Fruit fly (Drosophila melanogaster) whole organism, embryonic: ENCODE measurements around the gene CG17230.
A peak's percentile ranks its signal among the peaks of the same experiment; 100 is the strongest.

Source experiments
- Bgb ChIP-seq: fragments of 200-800 bp; sonication (Bioruptor generic); IDR thresholded peaks from 2 replicates; pipeline ENCODE4 v1.3.6; 2022; ENCODE audit warnings: missing biosample characterization, missing genetic modification characterization; ENCODE audit not compliant: partially characterized antibody
- CG11456 ChIP-seq: fragments of 200-800 bp; sonication (Bioruptor generic); IDR thresholded peaks from 3 replicates; pipeline ENCODE4 v1.3.6; 2022; ENCODE audit warnings: missing biosample characterization, missing genetic modification characterization
- CG12744 ChIP-seq: fragments of 200-800 bp; sonication (Bioruptor generic); optimal IDR thresholded peaks from 2 replicates; lab custom pipeline; 2016; ENCODE audit warnings: missing biosample characterization, missing genetic modification characterization
- CG14667 ChIP-seq: fragments of 200-800 bp; sonication (Bioruptor generic); IDR thresholded peaks from 2 replicates; pipeline ENCODE4 v1.3.6; 2022; ENCODE audit warnings: missing biosample characterization, missing genetic modification characterization
- CG14710 ChIP-seq: fragments of 200-800 bp; sonication (Bioruptor generic); optimal IDR thresholded peaks from 3 replicates; lab custom pipeline; 2019; ENCODE audit warnings: missing biosample characterization, mild to moderate bottlenecking, missing genetic modification characterization, moderate library complexity
- CG14860 ChIP-seq: fragments of 200-800 bp; sonication (Bioruptor generic); IDR thresholded peaks from 3 replicates; pipeline ENCODE4 v1.3.6; 2022; ENCODE audit warnings: missing biosample characterization, missing genetic modification characterization; ENCODE audit not compliant: partially characterized antibody
- CG15073 ChIP-seq: fragments of 200-800 bp; sonication (Bioruptor generic); optimal IDR thresholded peaks from 2 replicates; lab custom pipeline; 2016; ENCODE audit warnings: missing biosample characterization, missing genetic modification characterization
- CG15514 ChIP-seq: fragments of 200-800 bp; sonication (Bioruptor generic); optimal IDR thresholded peaks from 3 replicates; lab custom pipeline; 2017; ENCODE audit warnings: missing biosample characterization, missing genetic modification characterization, mild to moderate bottlenecking, moderate library complexity, missing genetic modification reagents
- CG16813 ChIP-seq: fragments of 200-800 bp; sonication (Bioruptor generic); IDR thresholded peaks from 3 replicates; pipeline ENCODE4 v1.3.6; 2022; ENCODE audit warnings: missing biosample characterization, missing genetic modification characterization; ENCODE audit not compliant: partially characterized antibody
- CG17385 ChIP-seq: fragments of 200-800 bp; sonication (Bioruptor generic); optimal IDR thresholded peaks from 3 replicates; lab custom pipeline; 2018; ENCODE audit warnings: missing biosample characterization, mild to moderate bottlenecking, missing genetic modification characterization
- CG18011 ChIP-seq: fragments of 200-800 bp; sonication (Bioruptor generic); optimal IDR thresholded peaks from 2 replicates; lab custom pipeline; 2017; ENCODE audit warnings: missing biosample characterization, missing genetic modification characterization, mild to moderate bottlenecking, moderate library complexity, missing genotype
- CG18619 ChIP-seq: fragments of 200-800 bp; sonication (Bioruptor generic); optimal IDR thresholded peaks from 3 replicates; lab custom pipeline; 2017; ENCODE audit warnings: missing biosample characterization, mild to moderate bottlenecking, missing genetic modification characterization
- CG2202 ChIP-seq: fragments of 200-800 bp; sonication (Bioruptor generic); optimal IDR thresholded peaks from 2 replicates; lab custom pipeline; 2018; ENCODE audit warnings: missing biosample characterization, mild to moderate bottlenecking, missing genetic modification characterization
- CG31224 ChIP-seq: fragments of 200-800 bp; sonication (Bioruptor generic); IDR thresholded peaks from 2 replicates; pipeline ENCODE4 v1.3.6; 2022; ENCODE audit warnings: missing biosample characterization, missing genetic modification characterization
- CG3163 ChIP-seq: fragments of 200-800 bp; sonication (Bioruptor generic); optimal IDR thresholded peaks from 3 replicates; lab custom pipeline; 2016; ENCODE audit warnings: missing biosample characterization, missing genetic modification characterization
- CG3407 ChIP-seq: fragments of 200-800 bp; sonication (Bioruptor generic); optimal IDR thresholded peaks from 2 replicates; lab custom pipeline; 2018; ENCODE audit warnings: missing biosample characterization, mild to moderate bottlenecking, missing genetic modification characterization
- CG4404 ChIP-seq: fragments of 200-800 bp; sonication (Bioruptor generic); IDR thresholded peaks from 2 replicates; pipeline ENCODE4 v1.3.6; 2022; ENCODE audit warnings: missing biosample characterization, missing genetic modification characterization
- CG4707 ChIP-seq: fragments of 200-800 bp; sonication (Bioruptor generic); optimal IDR thresholded peaks from 2 replicates; lab custom pipeline; 2018; ENCODE audit warnings: missing biosample characterization, mild to moderate bottlenecking, missing genetic modification characterization, moderate library complexity
- CG4820 ChIP-seq: fragments of 200-800 bp; sonication (Bioruptor generic); optimal IDR thresholded peaks from 3 replicates; lab custom pipeline; 2016; ENCODE audit warnings: missing biosample characterization, missing genetic modification characterization
- CG6813 ChIP-seq: fragments of 200-800 bp; sonication (Bioruptor generic); optimal IDR thresholded peaks from 2 replicates; lab custom pipeline; 2017; ENCODE audit warnings: missing biosample characterization, missing genetic modification characterization, mild to moderate bottlenecking, moderate library complexity, missing genetic modification reagents
- CG6854 ChIP-seq: fragments of 200-800 bp; sonication (Bioruptor generic); optimal IDR thresholded peaks from 3 replicates; lab custom pipeline; 2017; ENCODE audit warnings: missing biosample characterization, mild to moderate bottlenecking, missing genetic modification characterization
- CG7372 ChIP-seq: fragments of 200-800 bp; sonication (Bioruptor generic); IDR thresholded peaks from 2 replicates; pipeline ENCODE4 v1.3.6; 2022; ENCODE audit warnings: missing biosample characterization, missing genetic modification characterization
- CG7786 ChIP-seq: fragments of 200-800 bp; sonication (Bioruptor generic); optimal IDR thresholded peaks from 2 replicates; lab custom pipeline; 2016; ENCODE audit warnings: missing biosample characterization, missing genetic modification characterization
- CG7928 ChIP-seq: fragments of 200-800 bp; sonication (Bioruptor generic); optimal IDR thresholded peaks from 2 replicates; lab custom pipeline; 2017; ENCODE audit warnings: missing biosample characterization, mild to moderate bottlenecking, missing genetic modification characterization
- CG7987 ChIP-seq: fragments of 200-800 bp; sonication (Bioruptor generic); optimal IDR thresholded peaks from 2 replicates; lab custom pipeline; 2018; ENCODE audit warnings: missing biosample characterization, mild to moderate bottlenecking, missing genetic modification characterization, moderate library complexity
- CG8290 ChIP-seq, 3 experiments: fragments of 200-800 bp; sonication (Bioruptor generic); optimal IDR thresholded peaks; 2 replicates each; lab custom pipeline; 2016 to 2019; ENCODE audit warnings: missing biosample characterization in 3 of 3, missing genetic modification characterization in 3 of 3, mild to moderate bottlenecking in 2 of 3, moderate library complexity in 1 of 3
- CTCF ChIP-seq: fragments of 200-800 bp; sonication (Bioruptor generic); optimal IDR thresholded peaks from 2 replicates; lab custom pipeline; 2017; ENCODE audit warnings: missing biosample characterization, mild to moderate bottlenecking, missing genetic modification characterization, moderate library complexity
- Hey ChIP-seq: fragments of 200-800 bp; sonication (Bioruptor generic); optimal IDR thresholded peaks from 3 replicates; lab custom pipeline; 2018; ENCODE audit warnings: missing biosample characterization, mild to moderate bottlenecking, missing genetic modification characterization
- Mrtf ChIP-seq: fragments of 200-800 bp; sonication (Bioruptor generic); IDR thresholded peaks from 3 replicates; pipeline ENCODE4 v1.3.6; 2022; ENCODE audit warnings: missing biosample characterization, missing genetic modification characterization
- Neu2 ChIP-seq: fragments of 200-800 bp; sonication (Bioruptor generic); optimal IDR thresholded peaks from 3 replicates; lab custom pipeline; 2016; ENCODE audit warnings: missing biosample characterization, missing genetic modification characterization, borderline replicate concordance
- Nf-YC ChIP-seq: fragments of 200-800 bp; optimal IDR thresholded peaks from 3 replicates; lab custom pipeline; 2019; ENCODE audit warnings: missing biosample characterization, mild to moderate bottlenecking, missing genetic modification characterization, moderate library complexity
- Oaz ChIP-seq: fragments of 200-800 bp; sonication (Bioruptor generic); IDR thresholded peaks from 2 replicates; pipeline ENCODE4 v1.3.6; 2022; ENCODE audit warnings: missing biosample characterization, missing genetic modification characterization
- Side ChIP-seq: fragments of 200-800 bp; sonication (Bioruptor generic); optimal IDR thresholded peaks from 2 replicates; lab custom pipeline; 2016; ENCODE audit warnings: missing biosample characterization, missing genetic modification characterization
- cato ChIP-seq: fragments of 200-800 bp; sonication (Bioruptor generic); optimal IDR thresholded peaks from 2 replicates; lab custom pipeline; 2016; ENCODE audit warnings: missing biosample characterization, missing genetic modification characterization, borderline replicate concordance
- gce ChIP-seq: fragments of 200-800 bp; sonication (Bioruptor generic); IDR thresholded peaks from 3 replicates; pipeline ENCODE4 v1.3.6; 2022; ENCODE audit warnings: missing biosample characterization, missing genetic modification characterization
- h ChIP-seq: fragments of >200 bp; optimal IDR thresholded peaks from 2 replicates; lab custom pipeline; 2017
- her ChIP-seq: fragments of 200-800 bp; sonication (Bioruptor generic); optimal IDR thresholded peaks from 2 replicates; lab custom pipeline; 2016; ENCODE audit warnings: missing biosample characterization, missing genetic modification characterization
- kay ChIP-seq: fragments of 200-800 bp; sonication (Bioruptor generic); optimal IDR thresholded peaks from 2 replicates; lab custom pipeline; 2016; ENCODE audit warnings: missing biosample characterization, missing genetic modification characterization
- ken ChIP-seq: fragments of 200-800 bp; sonication (Bioruptor generic); IDR thresholded peaks from 3 replicates; pipeline ENCODE4 v1.3.6; 2022; ENCODE audit warnings: missing biosample characterization, missing genetic modification characterization
- pita ChIP-seq: fragments of 200-800 bp; sonication (Bioruptor generic); optimal IDR thresholded peaks from 2 replicates; lab custom pipeline; 2017; ENCODE audit warnings: missing biosample characterization, mild to moderate bottlenecking, missing genetic modification characterization
- schlank ChIP-seq: fragments of 200-800 bp; sonication (Bioruptor generic); optimal IDR thresholded peaks from 2 replicates; lab custom pipeline; 2018; ENCODE audit warnings: missing biosample characterization, mild to moderate bottlenecking, missing genetic modification characterization
- scrt ChIP-seq: fragments of 200-800 bp; sonication (Bioruptor generic); optimal IDR thresholded peaks from 2 replicates; lab custom pipeline; 2018; ENCODE audit warnings: missing biosample characterization, mild to moderate bottlenecking, missing genetic modification characterization, moderate library complexity
- tna ChIP-seq: fragments of 200-800 bp; sonication (Bioruptor generic); IDR thresholded peaks from 2 replicates; pipeline ENCODE4 v1.3.6; 2022; ENCODE audit warnings: missing biosample characterization, missing genetic modification characterization; ENCODE audit not compliant: partially characterized antibody
- tx ChIP-seq: fragments of 200-800 bp; sonication (Bioruptor generic); optimal IDR thresholded peaks from 2 replicates; lab custom pipeline; 2016; ENCODE audit warnings: missing biosample characterization, missing genetic modification characterization
- vnd ChIP-seq: fragments of 200-800 bp; sonication (Bioruptor generic); IDR thresholded peaks from 3 replicates; pipeline ENCODE4 v1.3.6; 2022; ENCODE audit warnings: missing biosample characterization, missing genetic modification characterization; ENCODE audit not compliant: partially characterized antibody
- wor ChIP-seq: fragments of 200-800 bp; sonication (Bioruptor generic); IDR thresholded peaks from 2 replicates; pipeline ENCODE4 v1.3.6; 2022; ENCODE audit warnings: missing biosample characterization, missing genetic modification characterization

The CG17230 gene

dm6 chr3R:11392805-11393204, 44.8 kb upstream of the CG17230 start (continued):
- TF ChIP-seq CG18011 (GFP tag; lab: Kevin White, UChicago), result no peak
- peak; percentile 78; the same call in 2 of the 3 replicates for TF ChIP-seq gce
- no peak for TF ChIP-seq Nf-YC (tag; lab: Kevin White, UChicago)
- TF ChIP-seq Oaz (GFP tag; lab: Robert Waterston, UW), result no peak
- no peak for TF ChIP-seq her (GFP tag; lab: Kevin White, UChicago)
- TF ChIP-seq CG7928 (GFP tag; lab: Kevin White, UChicago), result no peak
- no peak for TF ChIP-seq CG14860 (GFP tag; lab: Robert Waterston, UW)
- TF ChIP-seq CG15514 (GFP tag; lab: Kevin White, UChicago), result peak; percentile 51
- TF ChIP-seq pita (GFP tag; lab: Kevin White, UChicago), result no peak
- no peak for TF ChIP-seq scrt (GFP tag; lab: Kevin White, UChicago)
- peak; percentile 76; the same call in 2 of the 3 replicates for TF ChIP-seq CG11456 (GFP tag; lab: Robert Waterston, UW)
- peak; percentile 65 for TF ChIP-seq CG14710 (tag; lab: Kevin White, UChicago)
- no peak for TF ChIP-seq wor (GFP tag; lab: Robert Waterston, UW)
- peak; percentile 47 for TF ChIP-seq schlank
- peak; percentile 74; the same call in 1 of the 3 replicates for TF ChIP-seq ken
- peak; percentile 73 for TF ChIP-seq CG18619 (GFP tag; lab: Kevin White, UChicago)
- TF ChIP-seq CG6854 (GFP tag; lab: Kevin White, UChicago), result peak; percentile 56
- no peak for TF ChIP-seq CG7987 (GFP tag; lab: Kevin White, UChicago)
- TF ChIP-seq CG17385 (GFP tag; lab: Kevin White, UChicago), result peak; percentile 67
- TF ChIP-seq kay (GFP tag; lab: Kevin White, UChicago), result no peak
- peak; percentile 44 for TF ChIP-seq CG14667 (GFP tag; lab: Robert Waterston, UW)
- TF ChIP-seq CG7372, result no peak; the same call in none of the 2 replicates
- TF ChIP-seq Mrtf (GFP tag; lab: Robert Waterston, UW), result peak; percentile 62; the same call in 2 of the 3 replicates
- peak; percentile 90 for TF ChIP-seq CG8290 (GFP tag; optimal IDR thresholded peaks at IDR 0.05; lab: Kevin White, UChicago)
- TF ChIP-seq CG8290 (tag; optimal IDR thresholded peaks at IDR 0.05; lab: Kevin White, UChicago), result peak; percentile 83 to 96
- TF ChIP-seq tx (GFP tag; lab: Kevin White, UChicago), result peak; percentile 2
- no peak for TF ChIP-seq CG15073 (GFP tag; lab: Kevin White, UChicago)
- TF ChIP-seq CG3407 (GFP tag; lab: Kevin White, UChicago), result peak; percentile 63
- TF ChIP-seq vnd, result no peak
- TF ChIP-seq CG31224, result 0 out of 2 replicates have a peak, but pooled peaks have one; percentile 7
- peak; percentile 72 for TF ChIP-seq Side (GFP tag; lab: Kevin White, UChicago)
- peak; percentile 76 for TF ChIP-seq CG2202 (tag; lab: Kevin White, UChicago)
- no peak for TF ChIP-seq Bgb (GFP tag; lab: Robert Waterston, UW)
- peak; percentile 2 for TF ChIP-seq CG3163 (GFP tag; lab: Kevin White, UChicago)
- TF ChIP-seq cato (GFP tag; lab: Kevin White, UChicago), result no peak
- TF ChIP-seq tna (GFP tag; lab: Robert Waterston, UW), result no peak
- peak; percentile 73 for TF ChIP-seq CG12744 (GFP tag; lab: Kevin White, UChicago)
- peak; percentile 30 for TF ChIP-seq Hey (tag; lab: Kevin White, UChicago)
- TF ChIP-seq Neu2, result peak; percentile 61

DNA sequence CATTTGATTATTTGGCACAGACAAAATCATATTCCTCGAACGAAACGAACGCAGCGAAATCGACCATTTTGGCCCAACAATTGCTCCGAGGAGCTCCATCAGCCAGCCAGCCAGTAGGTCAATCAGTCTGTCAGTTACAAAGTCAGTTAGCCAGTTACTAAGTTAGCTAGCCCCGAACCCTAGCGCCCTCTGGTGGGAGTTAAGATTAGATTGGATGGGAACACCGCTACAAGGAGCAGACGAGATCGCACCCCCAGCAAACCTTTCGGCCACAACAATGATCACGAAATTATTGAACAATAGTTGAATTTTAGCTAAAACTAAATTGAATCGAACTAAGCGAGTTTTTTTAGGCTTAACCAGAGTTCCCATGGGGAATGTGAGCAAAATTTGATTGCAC, 43.7 kb upstream of the CG17230 start:
- TF ChIP-seq CG16813 (GFP tag; lab: Robert Waterston, UW), result 0 out of 3 replicates have a peak, but pooled peaks have one; percentile 13
- TF ChIP-seq CG4404 (GFP tag; lab: Robert Waterston, UW), result no peak
- no peak for TF ChIP-seq h
- TF ChIP-seq CG4820 (GFP tag; lab: Kevin White, UChicago), result no peak
- no peak for TF ChIP-seq CG4707
- TF ChIP-seq CG7786 (GFP tag; lab: Kevin White, UChicago), result no peak
- TF ChIP-seq CG6813 (GFP tag; lab: Kevin White, UChicago), result no peak
- peak; percentile 60 for TF ChIP-seq CTCF
